Worm (Caenorhabditis elegans) whole organism, L1 larva: ENCODE data around the gene srw-99.
"Not testable (repeated sequence)": the region's sequence is repeated elsewhere in the genome, so short reads cannot be mapped to it uniquely, and the experiment has no call there.

Source experiments
- aha-1 ChIP-seq: fragments of 150-350 bp; optimal IDR thresholded peaks from 2 replicates; lab custom pipeline; 2014; ENCODE audit warnings: missing biosample characterization, missing genetic modification characterization
- ama-1 ChIP-seq: fragments of 150-350 bp; optimal IDR thresholded peaks from 2 replicates; lab custom pipeline; 2014
- efl-1 ChIP-seq, 4 experiments: fragments of 150-350 bp; optimal IDR thresholded peaks in 3 of 4; peaks in 1 of 4; 1 replicate in 1 of 4; 2 replicates in 3 of 4; lab custom pipeline; 2014; ENCODE audit warnings: missing biosample characterization in 2 of 4, missing genetic modification characterization in 2 of 4, missing genetic modification reagents in 2 of 4
- egl-27 ChIP-seq, 2 experiments: fragments of 150-350 bp in 1 of 2; sonication (generic microtip); optimal IDR thresholded peaks; 3 replicates each; lab custom pipeline; 2017 to 2018; ENCODE audit warnings: missing biosample characterization in 2 of 2, missing genetic modification characterization in 2 of 2, missing genetic modification reagents in 2 of 2
- lin-13 ChIP-seq: fragments of 150-350 bp; optimal IDR thresholded peaks from 2 replicates; lab custom pipeline; 2014; ENCODE audit warnings: missing biosample characterization, missing genetic modification reagents, missing genetic modification characterization
- lin-35 ChIP-seq, 2 experiments: fragments of 150-350 bp; optimal IDR thresholded peaks; 2 replicates each; lab custom pipeline; 2014; ENCODE audit warnings: missing biosample characterization in 2 of 2, missing genetic modification characterization in 2 of 2, missing genetic modification reagents in 2 of 2
- mdl-1 ChIP-seq, 2 experiments: fragments of 150-350 bp; optimal IDR thresholded peaks; 2 replicates each; lab custom pipeline; 2014 to 2017; ENCODE audit warnings: missing biosample characterization in 2 of 2, missing genetic modification characterization in 2 of 2, inconsistent platforms in 1 of 2
- nhr-28 ChIP-seq: fragments of 150-350 bp; optimal IDR thresholded peaks from 2 replicates; lab custom pipeline; 2014; ENCODE audit warnings: missing biosample characterization, missing genetic modification characterization
- skn-1 ChIP-seq: fragments of 150-350 bp; optimal IDR thresholded peaks from 2 replicates; lab custom pipeline; 2014; ENCODE audit warnings: missing biosample characterization, missing genetic modification characterization
- unc-130 ChIP-seq: fragments of 150-350 bp; optimal IDR thresholded peaks from 2 replicates; lab custom pipeline; 2017; ENCODE audit warnings: missing biosample characterization, missing genetic modification characterization, inconsistent platforms
- unc-62 ChIP-seq: fragments of 150-350 bp; optimal IDR thresholded peaks from 2 replicates; lab custom pipeline; 2014; ENCODE audit warnings: missing biosample characterization, missing genetic modification reagents, missing genetic modification characterization
- unc-86 ChIP-seq: sonication (generic microtip); optimal IDR thresholded peaks from 2 replicates; lab custom pipeline; 2016; ENCODE audit warnings: missing genetic modification characterization, missing compliant biosample characterization
- ztf-4 ChIP-seq: fragments of 150-350 bp; optimal IDR thresholded peaks from 2 replicates; lab custom pipeline; 2014; ENCODE audit warnings: missing biosample characterization, missing genetic modification characterization

ce11 chrV:1693876-1694275 lies 14.7 kb upstream of the srw-99 start, which contains the start of gene Y46H3C.7:
- TF ChIP-seq lin-13; ama-1 (lab: Kevin White, UChicago); nhr-28; lin-35 (GFP tag; optimal IDR thresholded peaks at IDR 0.05; lab: Kevin White, UChicago); skn-1; ztf-4 (tag; lab: Kevin White, UChicago); egl-27 (tag; optimal IDR thresholded peaks at IDR 0.05; lab: Kevin White, UChicago); aha-1 (tag; lab: Kevin White, UChicago); mdl-1 (tag; optimal IDR thresholded peaks at IDR 0.05; lab: Kevin White, UChicago); unc-86 (tag; lab: Kevin White, UChicago); efl-1 (optimal IDR thresholded peaks at IDR 0.05; lab: Kevin White, UChicago); efl-1 (GFP tag; optimal IDR thresholded peaks at IDR 0.05 in 1 of 2; lab: Kevin White, UChicago); unc-130 (tag; lab: Kevin White, UChicago); unc-62 (GFP tag; lab: Kevin White, UChicago): not testable (repeated sequence)
